Worm (Caenorhabditis elegans): ENCODE data around the gene scl-23.
"Not testable (repeated sequence)": the region's sequence is repeated elsewhere in the genome, so short reads cannot be mapped to it uniquely, and the experiment has no call there.

DNA sequence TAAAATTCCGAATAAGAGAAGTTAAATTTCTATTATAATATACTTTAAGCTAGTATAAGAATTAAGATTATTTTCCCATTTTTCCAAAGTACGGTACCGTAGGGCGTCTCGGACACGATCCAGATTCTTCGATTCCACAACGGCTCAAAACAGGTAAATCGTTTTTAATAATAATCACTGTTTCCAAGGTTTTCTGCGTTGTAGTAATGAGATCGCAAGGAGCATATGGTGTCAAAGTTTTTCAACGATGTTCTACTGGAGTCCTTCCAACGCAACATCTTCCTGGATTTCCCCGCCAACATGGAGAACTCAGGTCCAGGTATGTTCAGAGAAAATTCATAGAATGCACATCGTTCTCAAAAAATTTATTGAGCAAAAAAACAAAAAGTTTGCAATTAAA, 28.4 kb downstream of the scl-23 start, which contains the start of gene T05C7.7:
- TF ChIP-seq lsy-2 (tag; optimal IDR thresholded peaks at IDR 0.05); unc-62 (GFP tag; optimal IDR thresholded peaks at IDR 0.05); ztf-11 (tag; optimal IDR thresholded peaks at IDR 0.05); bed-3 (GFP tag; optimal IDR thresholded peaks at IDR 0.05); lin-13 (tag; optimal IDR thresholded peaks at IDR 0.05); nhr-76 (tag; optimal IDR thresholded peaks at IDR 0.05): not testable (repeated sequence)
